Worm (Caenorhabditis elegans) whole organism, late embryonic: ENCODE results near the gene dhc-4.

Source experiments
- C08G9.2 ChIP-seq: sonication (generic microtip); optimal IDR thresholded peaks from 2 replicates; lab custom pipeline; 2016; ENCODE audit warnings: mild to moderate bottlenecking, missing genetic modification characterization, moderate library complexity, missing compliant biosample characterization
- F13H6.1 ChIP-seq: sonication (generic microtip); optimal IDR thresholded peaks from 2 replicates; lab custom pipeline; 2016; ENCODE audit warnings: missing genetic modification characterization, missing compliant biosample characterization
- Y22D7AL.16 ChIP-seq: sonication (generic microtip); optimal IDR thresholded peaks from 2 replicates; lab custom pipeline; 2016; ENCODE audit warnings: missing genetic modification characterization, missing compliant biosample characterization
- ahr-1 ChIP-seq: sonication (generic microtip); optimal IDR thresholded peaks from 2 replicates; lab custom pipeline; 2016; ENCODE audit warnings: missing genetic modification characterization, missing compliant biosample characterization
- ama-1 ChIP-seq: fragments of 150-350 bp; optimal IDR thresholded peaks from 2 replicates; lab custom pipeline; 2014
- ceh-14 ChIP-seq: sonication (generic microtip); optimal IDR thresholded peaks from 2 replicates; lab custom pipeline; 2016; ENCODE audit warnings: missing genotype, missing genetic modification characterization, missing compliant biosample characterization
- ceh-2 ChIP-seq: sonication (generic microtip); optimal IDR thresholded peaks from 2 replicates; lab custom pipeline; 2016; ENCODE audit warnings: missing genotype, missing genetic modification characterization, missing compliant biosample characterization
- ceh-24 ChIP-seq: sonication (generic microtip); optimal IDR thresholded peaks from 2 replicates; lab custom pipeline; 2016; ENCODE audit warnings: mild to moderate bottlenecking, missing genetic modification characterization, missing compliant biosample characterization
- ceh-30 ChIP-seq: fragments of 150-350 bp; optimal IDR thresholded peaks from 2 replicates; lab custom pipeline; 2014; ENCODE audit warnings: missing biosample characterization, missing genetic modification characterization
- ceh-31 ChIP-seq: sonication (generic microtip); optimal IDR thresholded peaks from 2 replicates; lab custom pipeline; 2016; ENCODE audit warnings: missing genetic modification characterization, missing compliant biosample characterization
- ceh-34 ChIP-seq: sonication (generic microtip); optimal IDR thresholded peaks from 2 replicates; lab custom pipeline; 2016; ENCODE audit warnings: mild to moderate bottlenecking, missing genetic modification characterization, missing compliant biosample characterization
- ceh-48 ChIP-seq: sonication (generic microtip); optimal IDR thresholded peaks from 2 replicates; lab custom pipeline; 2016; ENCODE audit warnings: missing genetic modification characterization, inconsistent platforms, missing compliant biosample characterization
- ceh-6 ChIP-seq: fragments of 200-800 bp; sonication (Bioruptor generic); optimal IDR thresholded peaks from 2 replicates; lab custom pipeline; 2018; ENCODE audit warnings: mild to moderate bottlenecking, missing genetic modification characterization, missing compliant biosample characterization
- ceh-9 ChIP-seq: sonication (generic microtip); optimal IDR thresholded peaks from 2 replicates; lab custom pipeline; 2016; ENCODE audit warnings: mild to moderate bottlenecking, missing genetic modification characterization, inconsistent platforms, missing compliant biosample characterization
- che-1 ChIP-seq: sonication (generic microtip); optimal IDR thresholded peaks from 2 replicates; lab custom pipeline; 2016; ENCODE audit warnings: mild to moderate bottlenecking, missing genetic modification characterization, missing compliant biosample characterization
- dve-1 ChIP-seq: sonication (generic microtip); optimal IDR thresholded peaks from 2 replicates; lab custom pipeline; 2017; ENCODE audit warnings: antibody characterized with exemption, mild to moderate bottlenecking, missing genetic modification characterization, missing compliant biosample characterization
- elt-2 ChIP-seq: sonication (generic microtip); optimal IDR thresholded peaks from 2 replicates; lab custom pipeline; 2016; ENCODE audit warnings: missing genetic modification reagents, missing genetic modification characterization, missing compliant biosample characterization
- elt-4 ChIP-seq: sonication (generic microtip); optimal IDR thresholded peaks from 2 replicates; lab custom pipeline; 2016; ENCODE audit warnings: missing genetic modification characterization, missing compliant biosample characterization
- ets-4 ChIP-seq: sonication (generic microtip); optimal IDR thresholded peaks from 2 replicates; lab custom pipeline; 2016; ENCODE audit warnings: missing genetic modification characterization, missing compliant biosample characterization
- eyg-1 ChIP-seq: sonication (generic microtip); optimal IDR thresholded peaks from 2 replicates; lab custom pipeline; 2016; ENCODE audit warnings: missing genotype, missing genetic modification characterization, missing compliant biosample characterization
- fax-1 ChIP-seq: sonication (generic microtip); optimal IDR thresholded peaks from 2 replicates; lab custom pipeline; 2016; ENCODE audit warnings: missing genotype, missing genetic modification characterization, missing compliant biosample characterization
- fkh-10 ChIP-seq: fragments of 150-350 bp; optimal IDR thresholded peaks from 2 replicates; lab custom pipeline; 2014; ENCODE audit warnings: missing biosample characterization, missing genetic modification reagents, missing genetic modification characterization
- hlh-13 ChIP-seq: fragments of 200-800 bp; sonication (Bioruptor generic); optimal IDR thresholded peaks from 2 replicates; lab custom pipeline; 2018; ENCODE audit warnings: mild to moderate bottlenecking, missing genetic modification characterization, missing compliant biosample characterization
- hlh-8 ChIP-seq: sonication (generic microtip); optimal IDR thresholded peaks from 2 replicates; lab custom pipeline; 2016; ENCODE audit warnings: missing genotype, missing genetic modification characterization, missing compliant biosample characterization
- lim-6 ChIP-seq: sonication (generic microtip); optimal IDR thresholded peaks from 2 replicates; lab custom pipeline; 2016; ENCODE audit warnings: missing genetic modification characterization, missing compliant biosample characterization
- lin-11 ChIP-seq: fragments of 200-800 bp; sonication (Bioruptor generic); optimal IDR thresholded peaks from 2 replicates; lab custom pipeline; 2018; ENCODE audit warnings: mild to moderate bottlenecking, missing genetic modification characterization, missing compliant biosample characterization
- madf-2 ChIP-seq: sonication (generic microtip); optimal IDR thresholded peaks from 2 replicates; lab custom pipeline; 2017; ENCODE audit warnings: missing genetic modification characterization, missing compliant biosample characterization
- mec-3 ChIP-seq: sonication (generic microtip); optimal IDR thresholded peaks from 2 replicates; lab custom pipeline; 2016; ENCODE audit warnings: borderline replicate concordance, missing genetic modification characterization, missing compliant biosample characterization
- nfya-1 ChIP-seq: sonication (generic microtip); optimal IDR thresholded peaks from 2 replicates; lab custom pipeline; 2017; ENCODE audit warnings: missing genetic modification characterization, mild to moderate bottlenecking, missing compliant biosample characterization, antibody characterized with exemption, moderate library complexity
- nhr-11 ChIP-seq: fragments of 150-350 bp; optimal IDR thresholded peaks from 2 replicates; lab custom pipeline; 2014; ENCODE audit warnings: missing biosample characterization, missing genetic modification characterization
- nhr-232 ChIP-seq: sonication (generic microtip); optimal IDR thresholded peaks from 2 replicates; lab custom pipeline; 2016; ENCODE audit warnings: missing genetic modification characterization, missing compliant biosample characterization
- odd-2 ChIP-seq: sonication (generic microtip); optimal IDR thresholded peaks from 2 replicates; lab custom pipeline; 2017; ENCODE audit warnings: antibody characterized with exemption, mild to moderate bottlenecking, missing genetic modification characterization, missing compliant biosample characterization
- pag-3 ChIP-seq: sonication (generic microtip); optimal IDR thresholded peaks from 2 replicates; lab custom pipeline; 2016; ENCODE audit warnings: missing compliant biosample characterization, missing genetic modification characterization, borderline replicate concordance
- pha-2 ChIP-seq: sonication (generic microtip); optimal IDR thresholded peaks from 2 replicates; lab custom pipeline; 2017; ENCODE audit warnings: mild to moderate bottlenecking, missing genetic modification characterization, missing compliant biosample characterization
- pha-4 ChIP-seq: fragments of 150-350 bp; optimal IDR thresholded peaks from 2 replicates; lab custom pipeline; 2018; ENCODE audit warnings: missing biosample characterization, missing genetic modification reagents, missing genetic modification characterization
- pqm-1 ChIP-seq: sonication (generic microtip); optimal IDR thresholded peaks from 2 replicates; lab custom pipeline; 2016; ENCODE audit warnings: missing genetic modification characterization, missing compliant biosample characterization
- pros-1 ChIP-seq: fragments of 150-350 bp; optimal IDR thresholded peaks from 2 replicates; lab custom pipeline; 2014; ENCODE audit warnings: missing biosample characterization, missing genetic modification reagents, missing genetic modification characterization
- rnt-1 ChIP-seq: sonication (generic microtip); optimal IDR thresholded peaks from 2 replicates; lab custom pipeline; 2016; ENCODE audit warnings: missing genetic modification characterization, missing compliant biosample characterization
- sox-2 ChIP-seq: fragments of 200-800 bp; sonication (Bioruptor generic); IDR thresholded peaks from 2 replicates; pipeline ENCODE4 v1.3.6; 2022; ENCODE audit warnings: missing genetic modification reagents, missing genetic modification characterization, missing compliant biosample characterization
- sox-4 ChIP-seq: sonication (generic microtip); optimal IDR thresholded peaks from 2 replicates; lab custom pipeline; 2017; ENCODE audit warnings: mild to moderate bottlenecking, missing genetic modification characterization, inconsistent platforms, missing compliant biosample characterization
- tbx-7 ChIP-seq: sonication (generic microtip); optimal IDR thresholded peaks from 2 replicates; lab custom pipeline; 2016; ENCODE audit warnings: missing genotype, missing genetic modification characterization, missing compliant biosample characterization
- unc-55 ChIP-seq: sonication (generic microtip); optimal IDR thresholded peaks from 2 replicates; lab custom pipeline; 2017; ENCODE audit warnings: missing biosample characterization, missing genetic modification reagents, missing genetic modification characterization
- zip-5 ChIP-seq: sonication (generic microtip); optimal IDR thresholded peaks from 2 replicates; lab custom pipeline; 2016; ENCODE audit warnings: missing genetic modification characterization, missing compliant biosample characterization

Gene dhc-4

ce11 chrIII:10989491-10990032, 19.8 kb downstream of the dhc-4 start (continued):
- TF ChIP-seq ceh-34 (tag; lab: Kevin White, UChicago) (peak; percentile 97), sox-2 (peak; percentile 95), tbx-7 (tag; lab: Kevin White, UChicago) (peak; percentile 66), ceh-31 (peak; percentile 92), ceh-30 (tag; lab: Kevin White, UChicago) (peak; percentile 83), lin-11 (tag; lab: Kevin White, UChicago) (peak; percentile 87), elt-4 (tag; lab: Kevin White, UChicago) (peak; percentile 71), Y22D7AL.16 (tag; lab: Kevin White, UChicago) (peak; percentile 88), sox-4 (tag; lab: Kevin White, UChicago) (peak; percentile 96), F13H6.1 (peak; percentile 94), ceh-2 (tag; lab: Kevin White, UChicago) (peak; percentile 94), madf-2 (tag; lab: Kevin White, UChicago) (peak; percentile 95), C08G9.2 (tag; lab: Kevin White, UChicago) (peak; percentile 90), eyg-1 (tag; lab: Kevin White, UChicago) (peak; percentile 96), pha-4 (tag; lab: Kevin White, UChicago) (no peak), ets-4 (tag; lab: Kevin White, UChicago) (peak; percentile 83), unc-55 (GFP tag; lab: Kevin White, UChicago) (peak; percentile 95), ceh-9 (tag; lab: Kevin White, UChicago) (peak; percentile 5), ceh-14 (tag; lab: Kevin White, UChicago) (peak; percentile 95), dve-1 (tag; lab: Kevin White, UChicago) (peak; percentile 94), odd-2 (tag; lab: Kevin White, UChicago) (peak; percentile 53), rnt-1 (tag; lab: Kevin White, UChicago) (peak; percentile 91), ceh-24 (tag; lab: Kevin White, UChicago) (peak; percentile 88), ahr-1 (peak; percentile 82), hlh-8 (tag; lab: Kevin White, UChicago) (peak; percentile 86), nhr-232 (tag; lab: Kevin White, UChicago) (peak; percentile 89), ceh-48 (peak; percentile 82), pros-1 (tag; lab: Kevin White, UChicago) (peak; percentile 89), fkh-10 (peak; percentile 79), mec-3 (tag; lab: Kevin White, UChicago) (peak; percentile 89), ama-1 (lab: Kevin White, UChicago) (no peak), fax-1 (peak; percentile 91), nfya-1 (tag; lab: Kevin White, UChicago) (peak; percentile 92), elt-2 (tag; lab: Kevin White, UChicago) (peak; percentile 95), pha-2 (tag; lab: Kevin White, UChicago) (peak; percentile 95), pag-3 (tag; lab: Kevin White, UChicago) (peak; percentile 95), hlh-13 (peak; percentile 97), che-1 (peak; percentile 92), ceh-6 (peak; percentile 94), nhr-11 (tag; lab: Kevin White, UChicago) (peak; percentile 53), zip-5 (tag; lab: Kevin White, UChicago) (peak; percentile 69)

ce11 chrIII:10994085-10994484, 24.3 kb downstream of the dhc-4 start:
- no peak for TF ChIP-seq lin-11 (tag; lab: Kevin White, UChicago)
- TF ChIP-seq lim-6 (tag; lab: Kevin White, UChicago), result no peak
- no peak for TF ChIP-seq pqm-1 (tag; lab: Kevin White, UChicago)
- no peak for TF ChIP-seq sox-2
- no peak for TF ChIP-seq Y22D7AL.16 (tag; lab: Kevin White, UChicago)
